Worm (Caenorhabditis elegans) whole organism, L4 larva: ENCODE data around the gene T23E1.1.

Experiments used
- ama-1 ChIP-seq: fragments of 150-350 bp; optimal IDR thresholded peaks from 2 replicates; lab custom pipeline; 2014; ENCODE audit warnings: inconsistent platforms, mixed read lengths
- dpl-1 ChIP-seq: fragments of 150-350 bp; optimal IDR thresholded peaks from 2 replicates; lab custom pipeline; 2014; ENCODE audit warnings: missing biosample characterization, missing genetic modification reagents, missing genetic modification characterization
- gei-8 ChIP-seq: fragments of 200-800 bp; sonication (Bioruptor generic); optimal IDR thresholded peaks from 2 replicates; lab custom pipeline; 2018; ENCODE audit warnings: mild to moderate bottlenecking, missing genetic modification characterization, missing compliant biosample characterization
- lin-13 ChIP-seq: fragments of 150-350 bp; optimal IDR thresholded peaks from 2 replicates; lab custom pipeline; 2014; ENCODE audit warnings: missing biosample characterization, missing genetic modification reagents, missing genetic modification characterization
- nhr-28 ChIP-seq: fragments of 150-350 bp; optimal IDR thresholded peaks from 2 replicates; lab custom pipeline; 2014; ENCODE audit warnings: missing biosample characterization, missing genetic modification characterization
- skn-1 ChIP-seq: fragments of 150-350 bp; optimal IDR thresholded peaks from 2 replicates; lab custom pipeline; 2014; ENCODE audit warnings: missing biosample characterization, missing genetic modification characterization
- tra-1 ChIP-seq: fragments of 200-800 bp; sonication (Bioruptor generic); IDR thresholded peaks from 2 replicates; pipeline ENCODE4 v1.3.6; 2022; ENCODE audit warnings: missing genetic modification reagents, missing genetic modification characterization, missing compliant biosample characterization
- unc-62 ChIP-seq, 3 experiments: fragments of 150-350 bp in 1 of 3; sonication (generic microtip); optimal IDR thresholded peaks in 2 of 3; peaks in 1 of 3; 1 replicate in 1 of 3; 2 replicates in 2 of 3; lab custom pipeline; 2014 to 2017; ENCODE audit warnings: missing biosample characterization in 3 of 3, missing genetic modification characterization in 3 of 3, missing genetic modification reagents in 3 of 3, missing genotype in 1 of 3

DNA sequence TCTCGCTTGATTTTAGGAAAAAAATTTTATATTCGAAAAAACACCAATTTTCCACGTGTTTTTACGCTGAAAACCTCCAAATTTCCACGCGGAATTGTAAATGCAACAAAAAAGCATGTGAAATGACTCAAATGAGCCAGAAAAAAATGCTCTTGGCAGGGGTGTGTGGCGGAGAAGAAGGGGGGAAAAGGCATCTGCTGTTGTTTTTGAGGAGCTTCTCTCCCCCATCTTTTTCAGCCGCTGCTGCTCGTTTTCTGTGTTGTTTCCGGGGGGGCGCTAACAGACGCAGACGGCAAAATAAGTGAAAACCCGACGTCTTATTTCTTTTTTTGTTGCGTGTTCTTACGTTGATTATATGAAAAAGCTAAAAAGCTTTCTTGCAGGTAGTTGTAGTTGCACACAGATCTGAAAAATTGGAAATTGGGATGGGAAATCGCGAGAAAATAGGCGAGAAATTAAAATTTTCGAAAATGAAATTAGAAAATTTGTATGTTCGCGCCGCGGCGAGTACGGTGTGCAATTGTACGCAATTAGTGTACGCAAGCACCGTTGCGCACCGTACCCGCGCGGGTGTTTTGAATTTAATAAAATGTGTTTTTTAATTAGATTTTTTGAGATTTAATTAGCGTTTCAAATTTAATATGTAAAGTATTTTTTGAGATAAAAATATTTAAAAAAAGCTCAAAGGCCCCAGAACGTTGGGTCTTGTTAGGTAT is 19.1 kb upstream of the T23E1.1 start:
- TF ChIP-seq gei-8 (GFP tag; lab: Kevin White, UChicago), result no peak
- no peak for TF ChIP-seq dpl-1 (GFP tag; lab: Kevin White, UChicago)
- TF ChIP-seq lin-13, result no peak
- no peak for TF ChIP-seq nhr-28
- TF ChIP-seq tra-1 (GFP tag; lab: Robert Waterston, UW), result no peak
- peak; percentile 26 for TF ChIP-seq ama-1 (lab: Kevin White, UChicago)
- TF ChIP-seq skn-1 (tag; lab: Kevin White, UChicago), result no peak
- TF ChIP-seq unc-62 (GFP tag; optimal IDR thresholded peaks at IDR 0.05 in 1 of 2; lab: Kevin White, UChicago), result no peak
- no peak for TF ChIP-seq unc-62 (tag; optimal IDR thresholded peaks at IDR 0.05; lab: Kevin White, UChicago)
